Worm (Caenorhabditis elegans) whole organism, mixed stage, embryonic: ENCODE results near the gene F08F1.3.

ENCODE experiments used
- lsy-2 ChIP-seq: fragments of 150-350 bp; optimal IDR thresholded peaks from 2 replicates; lab custom pipeline; 2014; ENCODE audit warnings: missing biosample characterization, missing genetic modification characterization
- unc-62 ChIP-seq: fragments of 150-350 bp; optimal IDR thresholded peaks from 2 replicates; lab custom pipeline; 2014; ENCODE audit warnings: missing biosample characterization, missing genetic modification reagents, missing genetic modification characterization

ce11 chrX:8418382-8418781 is 10.3 kb upstream of the F08F1.3 start, which contains the start of gene spp-13:
- TF ChIP-seq lsy-2 (tag; lab: Kevin White, UChicago) (no peak), unc-62 (no peak)
